Fruit fly (Drosophila melanogaster): Measurements from ENCODE around the gene CG7800.
A peak's percentile ranks its signal among the peaks of the same experiment; 100 is the strongest.

The CG7800 gene

DNA sequence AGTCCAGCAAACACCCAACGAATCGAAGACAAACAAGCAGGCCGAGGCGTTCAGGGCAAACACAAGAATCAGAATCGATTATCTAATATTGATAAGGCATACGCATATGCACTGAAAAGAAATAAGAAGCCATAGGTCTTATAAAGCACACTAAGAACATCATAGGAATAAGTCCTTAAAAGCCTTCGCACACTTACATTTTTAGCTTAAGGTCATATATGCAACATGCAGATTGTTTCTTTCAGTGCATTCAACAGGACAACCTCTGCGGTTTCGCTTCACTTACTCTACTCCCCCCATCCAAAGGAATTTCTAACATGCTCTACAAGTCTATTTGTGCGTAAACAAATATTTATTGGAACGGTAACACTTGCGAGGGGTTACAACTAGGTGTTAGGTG is 5.2 kb upstream of the CG7800 start (continued):
- peak; percentile 33 for TF ChIP-seq grau (tag; optimal IDR thresholded peaks at IDR 0.05)
- TF ChIP-seq ham (GFP tag; IDR thresholded peaks at IDR 0.05) = no peak
- TF ChIP-seq CG15479 (GFP tag; optimal IDR thresholded peaks at IDR 0.05) = no peak
- TF ChIP-seq CG14965 (GFP tag; optimal IDR thresholded peaks at IDR 0.05; ENCODE audit: borderline replicate concordance) = no peak
- no peak for TF ChIP-seq CTCF (GFP tag; optimal IDR thresholded peaks at IDR 0.05)
- TF ChIP-seq CG12104 (GFP tag; optimal IDR thresholded peaks at IDR 0.05) = peak; percentile 21
- TF ChIP-seq NK7.1 (GFP tag; optimal IDR thresholded peaks at IDR 0.05) = peak; percentile 28
- no peak for TF ChIP-seq Ada2b (GFP tag; IDR thresholded peaks at IDR 0.05)
- peak; percentile 7 for TF ChIP-seq pros (GFP tag; optimal IDR thresholded peaks at IDR 0.05)
- TF ChIP-seq gfzf (GFP tag; optimal IDR thresholded peaks at IDR 0.05) = no peak
- TF ChIP-seq nerfin-2 (GFP tag; IDR thresholded peaks at IDR 0.05; ENCODE audit: partially characterized antibody) = no peak
- TF ChIP-seq Dbx (GFP tag; IDR thresholded peaks at IDR 0.05) = no peak
- TF ChIP-seq az2 (GFP tag; optimal IDR thresholded peaks at IDR 0.05) = peak; percentile 72
- TF ChIP-seq nau (GFP tag; optimal IDR thresholded peaks at IDR 0.05) = no peak
- TF ChIP-seq gsb (GFP tag; IDR thresholded peaks at IDR 0.05) = no peak
- no peak for TF ChIP-seq Sin3A (optimal IDR thresholded peaks at IDR 0.05)
- no peak for TF ChIP-seq pita (GFP tag; optimal IDR thresholded peaks at IDR 0.05)
- no peak for TF ChIP-seq CG11085 (GFP tag; IDR thresholded peaks at IDR 0.05)
- peak; percentile 58 to 75 for TF ChIP-seq Pdp1 (GFP tag; optimal IDR thresholded peaks at IDR 0.05)
- TF ChIP-seq dpn (GFP tag; optimal IDR thresholded peaks at IDR 0.05) = peak; percentile 31 to 44
- peak; percentile 53 for TF ChIP-seq CG16815 (GFP tag; optimal IDR thresholded peaks at IDR 0.05)
- peak; percentile 66 for TF ChIP-seq Atf3 (GFP tag; optimal IDR thresholded peaks at IDR 0.05)
- TF ChIP-seq mirr (GFP tag; optimal IDR thresholded peaks at IDR 0.05) = no peak
- TF ChIP-seq esg (GFP tag; conservative IDR thresholded peaks at IDR 0.05) = 0 out of 2 replicates have a peak, but pooled peaks have one; percentile 16
- TF ChIP-seq CG13424 (tag; optimal IDR thresholded peaks at IDR 0.05) = peak; percentile 44
- TF ChIP-seq gsb-n (tag; optimal IDR thresholded peaks at IDR 0.05) = peak; percentile 74
- no peak for TF ChIP-seq trh (GFP tag; optimal IDR thresholded peaks at IDR 0.05)
- TF ChIP-seq lbe (GFP tag; optimal IDR thresholded peaks at IDR 0.05) = no peak
- TF ChIP-seq Rx (GFP tag; IDR thresholded peaks at IDR 0.05) = peak; percentile 55
- no peak for TF ChIP-seq Max (GFP tag; optimal IDR thresholded peaks at IDR 0.05)
- no peak for TF ChIP-seq kay (GFP tag; optimal IDR thresholded peaks at IDR 0.05)
- no peak for TF ChIP-seq peb (GFP tag; IDR thresholded peaks at IDR 0.05)
- TF ChIP-seq Oli (tag; optimal IDR thresholded peaks at IDR 0.05) = peak; percentile 56
- TF ChIP-seq vnd (GFP tag; IDR thresholded peaks at IDR 0.05; ENCODE audit: partially characterized antibody) = no peak
- peak; percentile 23 for TF ChIP-seq bcd (GFP tag; optimal IDR thresholded peaks at IDR 0.05)
- peak; percentile 51 for TF ChIP-seq CG14441 (GFP tag; IDR thresholded peaks at IDR 0.05)
- TF ChIP-seq sob (GFP tag; IDR thresholded peaks at IDR 0.05) = peak; percentile 42; the same call in 1 of the 2 replicates
- no peak for TF ChIP-seq Poxn (GFP tag; IDR thresholded peaks at IDR 0.05)
- no peak for TF ChIP-seq CG10654 (GFP tag; optimal IDR thresholded peaks at IDR 0.05)
- peak; percentile 100 for TF ChIP-seq grn (GFP tag; optimal IDR thresholded peaks at IDR 0.05)
- TF ChIP-seq CG15696 (tag; optimal IDR thresholded peaks at IDR 0.05) = peak; percentile 72
- no peak for TF ChIP-seq prd (optimal IDR thresholded peaks at IDR 0.05)
- peak; percentile 86 for TF ChIP-seq prd (GFP tag; IDR thresholded peaks at IDR 0.05)
- peak; percentile 41 for TF ChIP-seq CG12236 (GFP tag; optimal IDR thresholded peaks at IDR 0.05)
- TF ChIP-seq CG6654 (GFP tag; optimal IDR thresholded peaks at IDR 0.05) = peak; percentile 0
- TF ChIP-seq CG4707 (GFP tag; optimal IDR thresholded peaks at IDR 0.05) = peak; percentile 3
- no peak for TF ChIP-seq Dfd (GFP tag; optimal IDR thresholded peaks at IDR 0.05)
- peak; percentile 15 for TF ChIP-seq psq (GFP tag; optimal IDR thresholded peaks at IDR 0.05)
- peak; percentile 28 for TF ChIP-seq CG18764 (GFP tag; optimal IDR thresholded peaks at IDR 0.05)
- peak; percentile 14 for TF ChIP-seq pum (GFP tag; optimal IDR thresholded peaks at IDR 0.05)
- peak; percentile 27 for TF ChIP-seq Sry-δ (GFP tag; optimal IDR thresholded peaks at IDR 0.05)
- no peak for TF ChIP-seq disco-r (GFP tag; optimal IDR thresholded peaks at IDR 0.05)
- no peak for TF ChIP-seq BEAF-32 (GFP tag; optimal IDR thresholded peaks at IDR 0.05)

Data from whole organism, embryonic.